Fruit fly (Drosophila melanogaster): ENCODE data around the gene dock.

The dock gene

DNA sequence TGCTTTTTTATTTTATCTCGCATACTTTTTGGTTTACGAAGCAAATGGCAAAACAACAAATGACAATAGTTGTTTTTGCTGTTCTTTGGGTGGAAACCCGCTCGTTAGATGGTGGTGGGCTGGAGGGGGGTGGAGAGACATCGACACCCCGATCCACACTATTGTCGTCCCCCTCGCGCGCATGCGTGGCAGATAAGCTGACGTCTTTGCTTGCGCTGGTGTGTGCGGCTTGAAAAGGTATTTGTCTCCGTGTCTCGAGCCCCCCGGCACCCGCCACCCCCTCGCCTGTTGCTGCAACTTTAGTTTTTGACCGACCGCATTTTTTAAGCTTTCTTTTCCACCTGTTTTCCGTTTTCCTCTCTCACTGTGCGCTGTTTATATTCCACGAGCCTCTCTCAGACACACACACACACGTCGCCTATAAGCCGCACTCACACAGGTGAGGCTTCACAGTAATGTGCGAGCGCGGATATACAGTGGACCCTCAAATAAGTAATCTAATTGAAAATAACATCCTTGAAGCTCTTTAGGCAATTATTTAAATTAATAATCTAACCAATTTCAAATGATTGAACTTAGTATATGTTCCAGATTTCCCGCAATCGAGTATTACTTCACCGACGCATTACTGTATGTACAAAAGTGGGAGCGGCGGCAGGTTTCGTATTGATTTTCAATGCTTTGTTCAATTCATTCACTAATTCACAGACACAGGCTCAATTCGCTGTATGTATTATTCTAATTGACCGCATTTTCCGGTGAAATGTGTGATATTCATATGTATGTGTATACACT, 41.4 kb downstream of the dock start:
- TF ChIP-seq rn (GFP tag; IDR thresholded peaks at IDR 0.05) (peak; percentile 79), CG8159 (tag; optimal IDR thresholded peaks at IDR 0.05) (peak; percentile 85), CG32121 (GFP tag; IDR thresholded peaks at IDR 0.05) (peak; percentile 93), CG15710 (tag; optimal IDR thresholded peaks at IDR 0.05) (peak; percentile 91), CG8301 (tag; optimal IDR thresholded peaks at IDR 0.05) (peak; percentile 91), Pif1A (GFP tag; optimal IDR thresholded peaks at IDR 0.05) (peak; percentile 93), Snoo (tag; optimal IDR thresholded peaks at IDR 0.05) (peak; percentile 91), CG14655 (GFP tag; optimal IDR thresholded peaks at IDR 0.05) (peak; percentile 90), EcR (GFP tag; optimal IDR thresholded peaks at IDR 0.05) (peak; percentile 4), CG4496 (GFP tag; IDR thresholded peaks at IDR 0.05) (peak; percentile 97), CG17806 (tag; optimal IDR thresholded peaks at IDR 0.05) (peak; percentile 86), CG12605 (GFP tag; IDR thresholded peaks at IDR 0.05) (peak; percentile 93), CG34367 (tag; optimal IDR thresholded peaks at IDR 0.05) (peak; percentile 81), Ets98B (GFP tag; IDR thresholded peaks at IDR 0.05) (peak; percentile 95), fd96Ca (GFP tag; IDR thresholded peaks at IDR 0.05) (peak; percentile 94), Pif1B (GFP tag; optimal IDR thresholded peaks at IDR 0.05) (peak; percentile 91), CG13204 (GFP tag; optimal IDR thresholded peaks at IDR 0.05) (peak; percentile 63), CG10348 (GFP tag; IDR thresholded peaks at IDR 0.05) (peak; percentile 86), gl (tag; optimal IDR thresholded peaks at IDR 0.05) (peak; percentile 62), D1 (tag; optimal IDR thresholded peaks at IDR 0.05) (no peak), CG9948 (tag; optimal IDR thresholded peaks at IDR 0.05) (peak; percentile 80)

dm6 chr2L:867899-868605, 42.3 kb downstream of the dock start, which contains the start of gene aru:
aru (minus strand) TSS chr2L:868354.
- TF ChIP-seq CG32121 (GFP tag; IDR thresholded peaks at IDR 0.05) (peak; percentile 34; the same call in 1 of the 2 replicates), CG8159 (tag; optimal IDR thresholded peaks at IDR 0.05) (peak; percentile 44), gl (tag; optimal IDR thresholded peaks at IDR 0.05) (no peak), CG14655 (GFP tag; optimal IDR thresholded peaks at IDR 0.05) (peak; percentile 29), Pif1B (GFP tag; optimal IDR thresholded peaks at IDR 0.05) (peak; percentile 60), CG15710 (tag; optimal IDR thresholded peaks at IDR 0.05) (peak; percentile 33), CG17806 (tag; optimal IDR thresholded peaks at IDR 0.05) (no peak), CG4496 (GFP tag; IDR thresholded peaks at IDR 0.05) (peak; percentile 41; the same call in 1 of the 3 replicates), CG13204 (GFP tag; optimal IDR thresholded peaks at IDR 0.05) (peak; percentile 7), CG12605 (GFP tag; IDR thresholded peaks at IDR 0.05) (no peak; the same call in 1 of the 2 replicates), CG34367 (tag; optimal IDR thresholded peaks at IDR 0.05) (no peak), CG8301 (tag; optimal IDR thresholded peaks at IDR 0.05) (peak; percentile 32), fd96Ca (GFP tag; IDR thresholded peaks at IDR 0.05) (0 out of 3 replicates have a peak, but pooled peaks have one; percentile 7), Pif1A (GFP tag; optimal IDR thresholded peaks at IDR 0.05) (peak; percentile 3), EcR (GFP tag; optimal IDR thresholded peaks at IDR 0.05) (peak; percentile 36), CG10348 (GFP tag; IDR thresholded peaks at IDR 0.05) (no peak), CG9948 (tag; optimal IDR thresholded peaks at IDR 0.05) (peak; percentile 6), rn (GFP tag; IDR thresholded peaks at IDR 0.05) (no peak), Snoo (tag; optimal IDR thresholded peaks at IDR 0.05) (no peak), Ets98B (GFP tag; IDR thresholded peaks at IDR 0.05) (peak; percentile 52)

dm6 chr2L:868961-869360, 43.2 kb downstream of the dock start:
- TF ChIP-seq CG8159 (tag; optimal IDR thresholded peaks at IDR 0.05), result no peak

- no peak for TF ChIP-seq CG4496 (GFP tag; IDR thresholded peaks at IDR 0.05)
Measured at dm6 chr2L:869497-870040, 43.8 kb downstream of the dock start, which contains the start of gene dbe. dbe (minus strand) TSS chr2L:869857.

DNA sequence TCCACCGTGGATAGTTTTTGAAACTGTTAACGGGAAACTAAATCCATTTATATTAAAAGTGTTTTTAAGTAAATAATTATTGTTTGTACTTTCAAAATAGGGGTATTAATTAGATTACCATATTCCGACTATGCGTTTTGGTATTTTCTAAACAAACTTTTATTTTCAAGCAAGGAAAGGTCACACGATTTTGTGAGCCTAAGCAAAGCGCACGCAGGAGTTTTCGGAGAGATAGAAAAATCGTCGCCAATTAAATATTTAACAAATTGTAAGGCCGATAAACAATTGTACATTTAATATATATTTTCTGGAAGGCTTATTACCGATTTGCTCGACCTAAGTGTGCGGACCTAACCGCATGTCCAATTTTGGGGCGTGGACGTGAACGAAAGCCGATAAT, 44.5 kb downstream of the dock start, which contains the start of gene PNUTS:
TSS of gene PNUTS (plus strand) at position 181 of the 400 bp plus-strand sequence.
- no peak for TF ChIP-seq Ets98B (GFP tag; IDR thresholded peaks at IDR 0.05)

DNA sequence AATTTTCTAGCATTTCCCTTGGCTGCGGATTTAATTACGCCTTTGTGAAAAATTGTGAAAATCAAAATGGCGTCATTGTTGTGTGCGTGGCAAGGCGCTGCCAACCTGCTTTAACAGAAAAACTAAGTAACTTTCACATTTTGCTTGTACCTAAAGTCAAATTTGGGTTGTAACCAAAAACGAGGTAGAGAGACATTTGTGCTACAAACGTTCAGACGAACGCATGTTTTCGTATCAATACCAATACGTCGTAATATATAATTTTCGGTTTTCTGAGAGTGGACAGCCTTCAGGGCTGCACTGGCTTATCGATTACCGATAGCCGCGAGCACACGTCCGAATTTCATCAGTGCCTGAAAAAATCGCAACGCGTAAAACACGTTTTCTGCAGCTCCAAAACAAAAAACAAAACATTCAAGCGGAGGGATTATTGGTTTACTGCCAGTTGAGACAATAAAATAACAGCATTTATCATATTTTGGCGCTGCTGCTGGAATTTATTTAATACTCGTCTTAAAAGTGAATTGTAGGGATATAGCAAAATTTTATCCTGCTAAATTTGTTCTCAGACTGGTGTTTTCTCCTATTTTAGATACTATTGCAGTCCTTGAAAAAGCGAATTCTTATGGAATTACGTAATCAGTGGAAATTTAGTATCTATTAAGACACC, 45.1 kb downstream of the dock start:
- TF ChIP-seq Pif1B (GFP tag; optimal IDR thresholded peaks at IDR 0.05), result peak; percentile 15
- peak; percentile 38 for TF ChIP-seq CG17806 (tag; optimal IDR thresholded peaks at IDR 0.05)
- no peak for TF ChIP-seq CG10348 (GFP tag; IDR thresholded peaks at IDR 0.05)
- no peak for TF ChIP-seq CG13204 (GFP tag; optimal IDR thresholded peaks at IDR 0.05)
- TF ChIP-seq CG15710 (tag; optimal IDR thresholded peaks at IDR 0.05), result peak; percentile 62
- peak; percentile 30; the same call in 1 of the 2 replicates for TF ChIP-seq Ets98B (GFP tag; IDR thresholded peaks at IDR 0.05)
- peak; percentile 43 for TF ChIP-seq CG8301 (tag; optimal IDR thresholded peaks at IDR 0.05)
- peak; percentile 55 for TF ChIP-seq CG8159 (tag; optimal IDR thresholded peaks at IDR 0.05)
- no peak for TF ChIP-seq EcR (GFP tag; optimal IDR thresholded peaks at IDR 0.05)
- TF ChIP-seq Pif1A (GFP tag; optimal IDR thresholded peaks at IDR 0.05), result peak; percentile 15
- TF ChIP-seq CG12605 (GFP tag; IDR thresholded peaks at IDR 0.05), result no peak; the same call in 1 of the 2 replicates
- no peak for TF ChIP-seq D1 (tag; optimal IDR thresholded peaks at IDR 0.05)
- TF ChIP-seq CG32121 (GFP tag; IDR thresholded peaks at IDR 0.05), result peak; percentile 59; the same call in 1 of the 2 replicates
- peak; percentile 76; the same call in 2 of the 3 replicates for TF ChIP-seq fd96Ca (GFP tag; IDR thresholded peaks at IDR 0.05)
- TF ChIP-seq CG9948 (tag; optimal IDR thresholded peaks at IDR 0.05), result peak; percentile 37
- no peak for TF ChIP-seq CG14655 (GFP tag; optimal IDR thresholded peaks at IDR 0.05)
- TF ChIP-seq CG4496 (GFP tag; IDR thresholded peaks at IDR 0.05), result peak; percentile 81
- TF ChIP-seq gl (tag; optimal IDR thresholded peaks at IDR 0.05), result no peak
- peak; percentile 53 for TF ChIP-seq CG34367 (tag; optimal IDR thresholded peaks at IDR 0.05)
- peak; percentile 36; the same call in 1 of the 2 replicates for TF ChIP-seq rn (GFP tag; IDR thresholded peaks at IDR 0.05)
- TF ChIP-seq Snoo (tag; optimal IDR thresholded peaks at IDR 0.05), result peak; percentile 12

All from whole organism, pupa.